Fruit fly (Drosophila melanogaster) whole organism, embryonic: ENCODE data around the gene Aasdh.

Experiments used
- ATbp ChIP-seq: fragments of 200-800 bp; sonication (Bioruptor generic); optimal IDR thresholded peaks from 2 replicates; lab custom pipeline; 2017; ENCODE audit warnings: missing biosample characterization, mild to moderate bottlenecking, missing genetic modification characterization, missing genetic modification reagents
- CG10543 ChIP-seq: fragments of 200-800 bp; sonication (Bioruptor generic); optimal IDR thresholded peaks from 3 replicates; lab custom pipeline; 2017; ENCODE audit warnings: missing biosample characterization, mild to moderate bottlenecking, missing genetic modification characterization, moderate library complexity
- CG12104 ChIP-seq: fragments of 200-800 bp; sonication (Bioruptor generic); optimal IDR thresholded peaks from 3 replicates; lab custom pipeline; 2016; ENCODE audit warnings: missing biosample characterization, missing genetic modification characterization
- CG12155 ChIP-seq: fragments of 200-800 bp; sonication (Bioruptor generic); optimal IDR thresholded peaks from 3 replicates; lab custom pipeline; 2016; ENCODE audit warnings: missing biosample characterization, missing genetic modification characterization
- CG13296 ChIP-seq: fragments of 200-800 bp; sonication (Bioruptor generic); optimal IDR thresholded peaks from 3 replicates; lab custom pipeline; 2018; ENCODE audit warnings: missing biosample characterization, mild to moderate bottlenecking, missing genetic modification characterization
- CG14860 ChIP-seq: fragments of 200-800 bp; sonication (Bioruptor generic); IDR thresholded peaks from 3 replicates; pipeline ENCODE4 v1.3.6; 2022; ENCODE audit warnings: missing biosample characterization, missing genetic modification characterization; ENCODE audit not compliant: partially characterized antibody
- CG14965 ChIP-seq: fragments of 200-800 bp; sonication (Bioruptor generic); optimal IDR thresholded peaks from 2 replicates; lab custom pipeline; 2016; ENCODE audit warnings: missing biosample characterization, missing genetic modification characterization, borderline replicate concordance
- CG1602 ChIP-seq: fragments of 200-800 bp; sonication (Bioruptor generic); optimal IDR thresholded peaks from 3 replicates; lab custom pipeline; 2016; ENCODE audit warnings: missing biosample characterization, missing genetic modification characterization
- CG17802 ChIP-seq: fragments of 200-800 bp; sonication (Bioruptor generic); optimal IDR thresholded peaks from 2 replicates; lab custom pipeline; 2018; ENCODE audit warnings: missing biosample characterization, mild to moderate bottlenecking, missing genetic modification characterization, moderate library complexity
- CG2202 ChIP-seq: fragments of 200-800 bp; sonication (Bioruptor generic); optimal IDR thresholded peaks from 2 replicates; lab custom pipeline; 2018; ENCODE audit warnings: missing biosample characterization, mild to moderate bottlenecking, missing genetic modification characterization
- CG2712 ChIP-seq: fragments of 200-800 bp; optimal IDR thresholded peaks from 3 replicates; lab custom pipeline; 2019; ENCODE audit warnings: missing biosample characterization, mild to moderate bottlenecking, missing genetic modification characterization, moderate library complexity
- CG2889 ChIP-seq: fragments of 200-800 bp; sonication (Bioruptor generic); IDR thresholded peaks from 3 replicates; pipeline ENCODE4 v1.3.6; 2022; ENCODE audit warnings: missing biosample characterization, missing genetic modification characterization
- CG31388 ChIP-seq: fragments of 200-800 bp; sonication (Bioruptor generic); optimal IDR thresholded peaks from 2 replicates; lab custom pipeline; 2016; ENCODE audit warnings: missing biosample characterization, missing genetic modification characterization
- CG32772 ChIP-seq: fragments of 200-800 bp; sonication (Bioruptor generic); IDR thresholded peaks from 2 replicates; pipeline ENCODE4 v1.3.6; 2022; ENCODE audit warnings: missing biosample characterization, missing genetic modification characterization
- CG3847 ChIP-seq: fragments of 200-800 bp; sonication (Bioruptor generic); IDR thresholded peaks from 2 replicates; pipeline ENCODE4 v1.3.6; 2022; ENCODE audit warnings: missing biosample characterization, missing genetic modification characterization
- CG3995 ChIP-seq: fragments of 200-800 bp; sonication (Bioruptor generic); optimal IDR thresholded peaks from 3 replicates; lab custom pipeline; 2016; ENCODE audit warnings: missing biosample characterization, missing genetic modification characterization
- CG4820 ChIP-seq: fragments of 200-800 bp; sonication (Bioruptor generic); optimal IDR thresholded peaks from 3 replicates; lab custom pipeline; 2016; ENCODE audit warnings: missing biosample characterization, missing genetic modification characterization
- CG7372 ChIP-seq: fragments of 200-800 bp; sonication (Bioruptor generic); IDR thresholded peaks from 2 replicates; pipeline ENCODE4 v1.3.6; 2022; ENCODE audit warnings: missing biosample characterization, missing genetic modification characterization
- CG7556 ChIP-seq: fragments of 200-800 bp; sonication (Bioruptor generic); optimal IDR thresholded peaks from 2 replicates; lab custom pipeline; 2017; ENCODE audit warnings: missing biosample characterization, mild to moderate bottlenecking, missing genetic modification characterization
- CG9932 ChIP-seq: fragments of 200-800 bp; sonication (Bioruptor generic); IDR thresholded peaks from 2 replicates; pipeline ENCODE4 v1.3.6; 2022; ENCODE audit warnings: missing biosample characterization, missing genetic modification characterization
- CrebB ChIP-seq: fragments of 200-800 bp; sonication (Bioruptor generic); optimal IDR thresholded peaks from 3 replicates; lab custom pipeline; 2018; ENCODE audit warnings: missing biosample characterization, mild to moderate bottlenecking, missing genetic modification characterization
- D19A ChIP-seq: fragments of 200-800 bp; optimal IDR thresholded peaks from 3 replicates; lab custom pipeline; 2019; ENCODE audit warnings: missing biosample characterization, mild to moderate bottlenecking, missing genetic modification characterization, moderate library complexity
- Dfd ChIP-seq, 2 experiments: fragments of >200 bp; optimal IDR thresholded peaks; 2 replicates each; lab custom pipeline; 2017; ENCODE audit warnings: missing biosample characterization in 2 of 2, missing genetic modification characterization in 2 of 2
- E2f1 ChIP-seq: fragments of 200-800 bp; sonication (Bioruptor generic); IDR thresholded peaks from 2 replicates; pipeline ENCODE4 v1.3.6; 2022; ENCODE audit warnings: missing biosample characterization, missing genetic modification characterization
- HLH3B ChIP-seq: fragments of 200-800 bp; sonication (Bioruptor generic); IDR thresholded peaks from 2 replicates; pipeline ENCODE4 v1.3.6; 2022; ENCODE audit warnings: missing biosample characterization, missing genetic modification characterization
- Jarid2 ChIP-seq: fragments of 200-800 bp; sonication (Bioruptor generic); optimal IDR thresholded peaks from 3 replicates; lab custom pipeline; 2017; ENCODE audit warnings: mild to moderate bottlenecking, missing biosample characterization, missing genetic modification reagents, missing genetic modification characterization
- NK7.1 ChIP-seq: fragments of 200-800 bp; sonication (Bioruptor generic); optimal IDR thresholded peaks from 3 replicates; lab custom pipeline; 2016; ENCODE audit warnings: missing biosample characterization, missing genetic modification characterization
- Opbp ChIP-seq: fragments of 200-800 bp; sonication (Bioruptor generic); IDR thresholded peaks from 3 replicates; pipeline ENCODE4 v1.3.6; 2022; ENCODE audit warnings: missing biosample characterization, missing genetic modification characterization; ENCODE audit not compliant: partially characterized antibody
- Ptx1 ChIP-seq: fragments of 200-800 bp; sonication (Bioruptor generic); IDR thresholded peaks from 2 replicates; pipeline ENCODE4 v1.3.6; 2022; ENCODE audit warnings: missing biosample characterization, missing genetic modification characterization
- Sox102F ChIP-seq: fragments of 200-800 bp; sonication (Bioruptor generic); optimal IDR thresholded peaks from 2 replicates; lab custom pipeline; 2018; ENCODE audit warnings: missing biosample characterization, mild to moderate bottlenecking, missing genetic modification characterization, moderate library complexity
- Xbp1 ChIP-seq: fragments of 200-800 bp; sonication (Bioruptor generic); optimal IDR thresholded peaks from 3 replicates; lab custom pipeline; 2016; ENCODE audit warnings: missing biosample characterization, mild to moderate bottlenecking, missing genetic modification characterization
- br ChIP-seq: fragments of >200 bp; optimal IDR thresholded peaks from 2 replicates; lab custom pipeline; 2017
- btn ChIP-seq: fragments of 200-800 bp; sonication (Bioruptor generic); optimal IDR thresholded peaks from 2 replicates; lab custom pipeline; 2016; ENCODE audit warnings: missing biosample characterization, missing genetic modification characterization
- cg ChIP-seq: fragments of 200-800 bp; sonication (Bioruptor generic); optimal IDR thresholded peaks from 3 replicates; lab custom pipeline; 2019; ENCODE audit warnings: missing biosample characterization, mild to moderate bottlenecking, missing genetic modification characterization, moderate library complexity
- crc ChIP-seq: fragments of 200-800 bp; sonication (Bioruptor generic); optimal IDR thresholded peaks from 2 replicates; lab custom pipeline; 2016; ENCODE audit warnings: missing biosample characterization, missing genetic modification characterization
- crp ChIP-seq, 2 experiments: fragments of 200-800 bp; sonication (Bioruptor generic); optimal IDR thresholded peaks; 2 replicates in 1 of 2; 3 replicates in 1 of 2; lab custom pipeline; 2017; ENCODE audit warnings: missing biosample characterization in 2 of 2, missing genetic modification characterization in 2 of 2, mild to moderate bottlenecking in 1 of 2, moderate library complexity in 1 of 2
- danr ChIP-seq: fragments of 200-800 bp; sonication (Bioruptor generic); IDR thresholded peaks from 2 replicates; pipeline ENCODE4 v1.3.6; 2022; ENCODE audit warnings: missing biosample characterization, missing genetic modification characterization
- dpn ChIP-seq, 2 experiments: fragments of 200-800 bp; sonication (Bioruptor generic); optimal IDR thresholded peaks; 3 replicates each; lab custom pipeline; 2016; ENCODE audit warnings: missing biosample characterization in 2 of 2, missing genetic modification characterization in 2 of 2
- eve ChIP-seq, 2 experiments: fragments of >200 bp; optimal IDR thresholded peaks; 2 replicates each; lab custom pipeline; 2017; ENCODE audit warnings: missing biosample characterization in 2 of 2, missing genetic modification characterization in 2 of 2
- ftz-f1 ChIP-seq: fragments of 200-800 bp; sonication (Bioruptor generic); optimal IDR thresholded peaks from 2 replicates; lab custom pipeline; 2016; ENCODE audit warnings: missing biosample characterization, missing genetic modification characterization
- gsb ChIP-seq: fragments of 200-800 bp; sonication (Bioruptor generic); IDR thresholded peaks from 2 replicates; pipeline ENCODE4 v1.3.6; 2022; ENCODE audit warnings: missing biosample characterization, missing genetic modification characterization
- inv ChIP-seq: fragments of 200-800 bp; sonication (Bioruptor generic); IDR thresholded peaks from 2 replicates; pipeline ENCODE4 v1.3.6; 2022; ENCODE audit warnings: missing biosample characterization, missing genetic modification characterization; ENCODE audit not compliant: partially characterized antibody
- lmd ChIP-seq: fragments of 200-800 bp; sonication (Bioruptor generic); IDR thresholded peaks from 2 replicates; pipeline ENCODE4 v1.3.6; 2022; ENCODE audit warnings: missing biosample characterization, missing genetic modification characterization
- lov ChIP-seq, 2 experiments: fragments of 200-800 bp in 1 of 2; fragments of >200 bp in 1 of 2; sonication (Bioruptor generic) in 1 of 2; IDR thresholded peaks in 1 of 2; optimal IDR thresholded peaks in 1 of 2; 2 replicates in 1 of 2; 3 replicates in 1 of 2; pipeline versions ENCODE4 v1.3.6 to Lab custom; 2017 to 2022; ENCODE audit warnings: missing biosample characterization in 1 of 2, missing genetic modification characterization in 1 of 2
- mam ChIP-seq: fragments of 200-800 bp; sonication (Bioruptor generic); optimal IDR thresholded peaks from 3 replicates; lab custom pipeline; 2016; ENCODE audit warnings: missing biosample characterization, missing genetic modification characterization
- p53 ChIP-seq: fragments of 200-800 bp; sonication (Bioruptor generic); optimal IDR thresholded peaks from 2 replicates; lab custom pipeline; 2016; ENCODE audit warnings: missing biosample characterization, missing genetic modification characterization
- pho ChIP-seq: fragments of 200-800 bp; sonication (Bioruptor generic); optimal IDR thresholded peaks from 2 replicates; lab custom pipeline; 2016; ENCODE audit warnings: missing biosample characterization, missing genetic modification characterization
- sima ChIP-seq: fragments of 200-800 bp; sonication (Bioruptor generic); optimal IDR thresholded peaks from 2 replicates; lab custom pipeline; 2016; ENCODE audit warnings: missing biosample characterization, missing genetic modification characterization
- stc ChIP-seq: fragments of 200-800 bp; sonication (Bioruptor generic); IDR thresholded peaks from 2 replicates; pipeline ENCODE4 v1.3.6; 2022; ENCODE audit warnings: missing biosample characterization, missing genetic modification characterization
- tna ChIP-seq: fragments of 200-800 bp; sonication (Bioruptor generic); IDR thresholded peaks from 2 replicates; pipeline ENCODE4 v1.3.6; 2022; ENCODE audit warnings: missing biosample characterization, missing genetic modification characterization; ENCODE audit not compliant: partially characterized antibody
- vvl ChIP-seq: fragments of 200-800 bp; sonication (Bioruptor generic); IDR thresholded peaks from 2 replicates; pipeline ENCODE4 v1.3.6; 2022; ENCODE audit warnings: missing biosample characterization, missing genetic modification characterization
- z ChIP-seq: fragments of 200-800 bp; sonication (Bioruptor generic); IDR thresholded peaks from 3 replicates; pipeline ENCODE4 v1.3.6; 2022; ENCODE audit warnings: missing biosample characterization, missing genetic modification characterization

Aasdh gene

DNA sequence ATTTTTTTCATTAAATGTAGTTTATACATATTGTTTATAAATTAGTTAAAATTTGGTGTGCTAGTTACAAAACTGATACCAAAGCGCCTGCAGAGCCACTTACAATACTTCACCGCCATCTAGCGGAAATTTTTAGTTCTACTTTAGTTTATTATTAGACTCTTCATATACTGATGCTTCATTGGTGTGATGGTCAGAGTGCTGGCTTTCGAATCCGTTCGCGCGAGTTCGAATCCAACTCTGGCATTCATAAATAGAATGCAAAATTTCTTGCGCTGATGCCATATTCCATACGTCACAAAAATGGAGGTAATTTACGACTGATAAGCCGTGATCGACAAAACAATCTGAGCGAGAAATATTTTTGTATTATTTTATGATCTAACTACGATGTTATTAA is 36.2 kb upstream of the Aasdh start (continued):
- no peak for TF ChIP-seq CG12104 (GFP tag; lab: Kevin White, UChicago)
- TF ChIP-seq lmd (GFP tag; lab: Robert Waterston, UW): no peak
- no peak for TF ChIP-seq Sox102F (GFP tag; lab: Kevin White, UChicago)
- TF ChIP-seq Xbp1 (GFP tag; lab: Kevin White, UChicago): no peak
- TF ChIP-seq CG3847: no peak
- peak; percentile 42; the same call in 1 of the 2 replicates for TF ChIP-seq inv (GFP tag; lab: Robert Waterston, UW)
- TF ChIP-seq CG7556 (GFP tag; lab: Kevin White, UChicago): no peak
- TF ChIP-seq NK7.1 (GFP tag; lab: Kevin White, UChicago): no peak
- TF ChIP-seq CG14965: no peak
- TF ChIP-seq CG3995 (GFP tag; lab: Kevin White, UChicago): no peak
- TF ChIP-seq CrebB: no peak
- TF ChIP-seq CG1602 (GFP tag; lab: Kevin White, UChicago): no peak
- no peak for TF ChIP-seq HLH3B
- TF ChIP-seq ftz-f1 (GFP tag; lab: Kevin White, UChicago): no peak
- TF ChIP-seq Opbp: peak; percentile 76
- TF ChIP-seq CG9932 (GFP tag; lab: Robert Waterston, UW): no peak
- TF ChIP-seq CG14860 (GFP tag; lab: Robert Waterston, UW): no peak
- peak; percentile 37; the same call in 1 of the 2 replicates for TF ChIP-seq vvl
- TF ChIP-seq CG31388: no peak
- no peak for TF ChIP-seq ATbp (GFP tag; lab: Kevin White, UChicago)
- no peak for TF ChIP-seq CG2889 (GFP tag; lab: Robert Waterston, UW)
- no peak for TF ChIP-seq cg
- no peak for TF ChIP-seq danr (GFP tag; lab: Robert Waterston, UW)
- no peak for TF ChIP-seq stc (GFP tag; lab: Robert Waterston, UW)
- no peak for TF ChIP-seq sima
- TF ChIP-seq CG32772 (GFP tag; lab: Robert Waterston, UW): no peak
- no peak for TF ChIP-seq Ptx1 (GFP tag; lab: Robert Waterston, UW)
- no peak for TF ChIP-seq dpn (GFP tag; optimal IDR thresholded peaks at IDR 0.05; lab: Kevin White, UChicago)
- TF ChIP-seq z: no peak
- TF ChIP-seq CG2712 (tag; lab: Kevin White, UChicago): no peak
- no peak for TF ChIP-seq mam (GFP tag; lab: Kevin White, UChicago)
- no peak for TF ChIP-seq eve (GFP tag; optimal IDR thresholded peaks at IDR 0.05; lab: Kevin White, UChicago)
- no peak for TF ChIP-seq E2f1 (GFP tag; lab: Robert Waterston, UW)
- TF ChIP-seq gsb (GFP tag; lab: Robert Waterston, UW): no peak
- no peak for TF ChIP-seq CG4820 (GFP tag; lab: Kevin White, UChicago)
- no peak for TF ChIP-seq CG13296 (GFP tag; lab: Kevin White, UChicago)
- TF ChIP-seq tna: peak; percentile 67; the same call in 1 of the 2 replicates
- no peak for TF ChIP-seq D19A
- no peak for TF ChIP-seq Jarid2 (GFP tag; lab: Kevin White, UChicago)
- no peak for TF ChIP-seq p53
- TF ChIP-seq crp (GFP tag; optimal IDR thresholded peaks at IDR 0.05; lab: Kevin White, UChicago): no peak
- TF ChIP-seq pho (GFP tag; lab: Kevin White, UChicago): no peak
- no peak for TF ChIP-seq CG7372 (GFP tag; lab: Robert Waterston, UW)
- TF ChIP-seq lov (optimal IDR thresholded peaks at IDR 0.05; lab: Kevin White, UChicago): no peak
- no peak for TF ChIP-seq lov (GFP tag; IDR thresholded peaks at IDR 0.05; lab: Robert Waterston, UW)
- TF ChIP-seq Dfd (GFP tag; optimal IDR thresholded peaks at IDR 0.05; lab: Kevin White, UChicago): no peak
- no peak for TF ChIP-seq btn (GFP tag; lab: Kevin White, UChicago)
- TF ChIP-seq CG12155 (GFP tag; lab: Kevin White, UChicago): no peak
- TF ChIP-seq CG10543: no peak
- TF ChIP-seq crc (GFP tag; lab: Kevin White, UChicago): no peak
- no peak for TF ChIP-seq CG2202 (tag; lab: Kevin White, UChicago)
- TF ChIP-seq br (lab: Kevin White, UChicago): no peak
- no peak for TF ChIP-seq CG17802
